Fruit fly (Drosophila melanogaster): ENCODE measurements around the gene CG32808.

Gene CG32808

DNA sequence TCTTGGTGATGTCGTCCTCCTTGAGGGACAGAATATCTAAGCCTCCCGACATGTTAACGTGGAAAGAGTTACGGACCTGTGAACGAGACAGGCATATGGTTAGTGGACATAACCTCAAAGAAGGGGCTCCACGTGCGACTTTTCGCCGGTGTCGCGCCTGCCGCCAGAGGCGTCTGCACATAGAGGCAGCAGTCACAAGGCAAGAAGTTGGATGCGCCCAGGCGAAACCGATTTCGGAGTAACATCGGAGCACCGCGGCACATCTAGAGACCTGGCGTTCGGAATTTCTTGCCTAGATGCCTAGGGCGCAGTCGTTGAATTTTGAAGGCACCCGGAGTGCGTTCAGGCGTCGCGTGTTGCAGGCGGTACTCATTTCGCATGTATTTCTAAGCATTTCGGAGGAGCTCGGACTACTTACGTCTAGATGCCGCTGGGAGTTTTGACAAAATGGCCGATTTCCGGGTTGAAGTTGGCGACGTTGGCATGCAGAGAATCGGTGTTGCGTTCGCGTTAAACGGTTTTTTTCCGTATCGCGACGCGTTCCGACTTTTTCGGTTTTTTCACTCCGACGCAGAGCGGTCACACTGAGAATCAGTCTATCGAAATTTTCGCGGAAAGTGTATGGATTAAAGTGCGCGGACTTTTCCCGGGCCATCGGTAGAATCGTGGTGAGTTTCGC is 13.4 kb upstream of the CG32808 start, which contains the start of the genes sta and inc:
TSS of gene sta (minus strand) at position 574 of the 679 bp plus-strand sequence.
TSS of gene inc (plus strand) at position 640 of the 679 bp plus-strand sequence.
- TF ChIP-seq cnc (optimal IDR thresholded peaks at IDR 0.05) (no peak), kay (GFP tag; ENCODE audit: borderline replicate concordance) (no peak), Clk (GFP tag; optimal IDR thresholded peaks at IDR 0.05) (peak; percentile 5), cic (GFP tag; optimal IDR thresholded peaks at IDR 0.05) (peak; percentile 24), bab1 (GFP tag; optimal IDR thresholded peaks at IDR 0.05) (peak; percentile 92), Crg-1 (GFP tag; optimal IDR thresholded peaks at IDR 0.05) (peak; percentile 71), CG1620 (GFP tag; optimal IDR thresholded peaks at IDR 0.05) (peak; percentile 75), CG11617 (GFP tag; optimal IDR thresholded peaks at IDR 0.05) (peak; percentile 75), CG12768 (GFP tag; optimal IDR thresholded peaks at IDR 0.05) (no peak), pad (GFP tag; optimal IDR thresholded peaks at IDR 0.05) (peak; percentile 76), ovo (GFP tag; optimal IDR thresholded peaks at IDR 0.05) (peak; percentile 61), Hr96 (GFP tag; optimal IDR thresholded peaks at IDR 0.05) (peak; percentile 77), CG7101 (tag; optimal IDR thresholded peaks at IDR 0.05) (peak; percentile 89), CG14711 (tag; optimal IDR thresholded peaks at IDR 0.05) (peak; percentile 70), toe (GFP tag; optimal IDR thresholded peaks at IDR 0.05) (no peak), CG33017 (tag; optimal IDR thresholded peaks at IDR 0.05) (peak; percentile 72), Mnt (GFP tag; optimal IDR thresholded peaks at IDR 0.05) (peak; percentile 95), CG7045 (GFP tag; optimal IDR thresholded peaks at IDR 0.05) (peak; percentile 3), CG5204 (GFP tag; optimal IDR thresholded peaks at IDR 0.05) (no peak), tj (GFP tag; optimal IDR thresholded peaks at IDR 0.05) (peak; percentile 62)

- TF ChIP-seq cnc (optimal IDR thresholded peaks at IDR 0.05) (peak in 1 of 2 experiments; percentile 30), cic (GFP tag; optimal IDR thresholded peaks at IDR 0.05) (peak; percentile 51), CG1620 (GFP tag; optimal IDR thresholded peaks at IDR 0.05) (no peak), Mnt (GFP tag; optimal IDR thresholded peaks at IDR 0.05) (peak; percentile 12), CG12768 (GFP tag; optimal IDR thresholded peaks at IDR 0.05) (peak; percentile 10), CG7101 (tag; optimal IDR thresholded peaks at IDR 0.05) (no peak), kay (GFP tag; ENCODE audit: borderline replicate concordance) (no peak)
Measured at dm6 chrX:1480426-1480825, 10.8 kb upstream of the CG32808 start.

dm6 chrX:1478276-1479122 is 8.9 kb upstream of the CG32808 start, which contains the start of gene rush:
Gene rush (plus strand): TSS chrX:1478552.
- TF ChIP-seq CG5204 (GFP tag; optimal IDR thresholded peaks at IDR 0.05): no peak
- no peak for TF ChIP-seq CG14711 (tag; optimal IDR thresholded peaks at IDR 0.05)
- TF ChIP-seq CG7045 (GFP tag; optimal IDR thresholded peaks at IDR 0.05): no peak
- TF ChIP-seq Hr96 (GFP tag; optimal IDR thresholded peaks at IDR 0.05): peak; percentile 43
- TF ChIP-seq CG11617 (GFP tag; optimal IDR thresholded peaks at IDR 0.05): peak; percentile 23
- peak; percentile 4 for TF ChIP-seq cic (GFP tag; optimal IDR thresholded peaks at IDR 0.05)
- TF ChIP-seq Mnt (GFP tag; optimal IDR thresholded peaks at IDR 0.05): peak; percentile 62
- peak; percentile 49 for TF ChIP-seq CG1620 (GFP tag; optimal IDR thresholded peaks at IDR 0.05)
- TF ChIP-seq CG12768 (GFP tag; optimal IDR thresholded peaks at IDR 0.05): no peak
- TF ChIP-seq pad (GFP tag; optimal IDR thresholded peaks at IDR 0.05): peak; percentile 73
- TF ChIP-seq bab1 (GFP tag; optimal IDR thresholded peaks at IDR 0.05): peak; percentile 21
- TF ChIP-seq toe (GFP tag; optimal IDR thresholded peaks at IDR 0.05): no peak
- no peak for TF ChIP-seq kay (GFP tag; ENCODE audit: borderline replicate concordance)
- no peak for TF ChIP-seq tj (GFP tag; optimal IDR thresholded peaks at IDR 0.05)
- no peak for TF ChIP-seq CG33017 (tag; optimal IDR thresholded peaks at IDR 0.05)
- TF ChIP-seq CG7101 (tag; optimal IDR thresholded peaks at IDR 0.05): peak; percentile 38
- TF ChIP-seq cnc (optimal IDR thresholded peaks at IDR 0.05): no peak
- TF ChIP-seq Clk (GFP tag; optimal IDR thresholded peaks at IDR 0.05): no peak
- TF ChIP-seq Crg-1 (GFP tag; optimal IDR thresholded peaks at IDR 0.05): peak; percentile 59
- peak; percentile 44 for TF ChIP-seq ovo (GFP tag; optimal IDR thresholded peaks at IDR 0.05)

DNA sequence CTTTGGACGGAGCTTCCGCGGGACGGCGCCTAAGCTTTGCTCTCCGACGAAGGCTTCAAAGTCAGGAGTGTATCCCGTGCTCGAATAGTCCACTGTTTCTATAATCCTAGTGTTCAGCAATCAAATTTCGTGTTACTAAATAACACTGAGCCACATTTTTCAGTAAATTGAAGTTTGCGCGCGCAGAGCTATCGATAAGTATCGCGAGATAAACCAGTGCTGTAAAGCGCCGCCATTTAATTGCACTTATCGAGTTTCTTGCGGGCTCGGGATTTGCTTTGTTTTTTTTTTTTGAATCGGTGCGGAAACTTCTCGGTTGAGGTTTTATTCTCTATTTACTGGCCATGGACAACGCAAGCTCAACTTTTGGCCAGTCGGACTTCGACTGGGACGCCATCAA is 7.2 kb upstream of the CG32808 start, which contains the start of the genes Rab27 and mei-38:
TSS of gene Rab27 (minus strand) at position 127 of the 400 bp plus-strand sequence.
TSS of gene mei-38 (plus strand) at position 216 of the 400 bp plus-strand sequence.
- TF ChIP-seq bab1 (GFP tag; optimal IDR thresholded peaks at IDR 0.05): peak; percentile 56
- TF ChIP-seq Crg-1 (GFP tag; optimal IDR thresholded peaks at IDR 0.05): peak; percentile 82
- TF ChIP-seq Hr96 (GFP tag; optimal IDR thresholded peaks at IDR 0.05): no peak
- TF ChIP-seq CG7101 (tag; optimal IDR thresholded peaks at IDR 0.05): peak; percentile 44
- TF ChIP-seq pad (GFP tag; optimal IDR thresholded peaks at IDR 0.05): peak; percentile 54
- TF ChIP-seq CG14711 (tag; optimal IDR thresholded peaks at IDR 0.05): no peak
- peak; percentile 76 for TF ChIP-seq CG1620 (GFP tag; optimal IDR thresholded peaks at IDR 0.05)
- TF ChIP-seq tj (GFP tag; optimal IDR thresholded peaks at IDR 0.05): no peak
- TF ChIP-seq CG12768 (GFP tag; optimal IDR thresholded peaks at IDR 0.05): no peak
- TF ChIP-seq Mnt (GFP tag; optimal IDR thresholded peaks at IDR 0.05): peak; percentile 8

DNA sequence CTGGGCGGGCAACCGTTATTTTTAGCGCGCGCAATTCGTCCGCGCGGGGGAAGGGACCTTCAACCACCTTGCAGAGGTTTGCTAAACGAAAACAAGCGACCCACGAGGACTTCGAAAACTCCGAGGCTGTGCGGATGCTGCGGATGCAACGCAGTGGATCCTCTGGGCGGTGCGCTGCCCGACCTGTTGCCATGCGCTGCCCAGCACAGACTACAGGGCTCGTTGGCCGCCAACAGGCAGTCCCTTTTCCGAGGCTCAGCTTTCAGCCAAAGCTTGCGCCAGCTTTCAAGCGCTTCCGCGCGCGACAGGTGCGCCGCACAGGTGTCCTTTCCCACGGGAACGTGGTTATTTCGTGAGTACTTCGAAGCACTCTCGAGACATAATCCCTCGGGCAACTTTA is 6.8 kb upstream of the CG32808 start:
- TF ChIP-seq Clk (GFP tag; optimal IDR thresholded peaks at IDR 0.05): no peak
- no peak for TF ChIP-seq ovo (GFP tag; optimal IDR thresholded peaks at IDR 0.05)
- TF ChIP-seq CG1620 (GFP tag; optimal IDR thresholded peaks at IDR 0.05): no peak
- TF ChIP-seq CG11617 (GFP tag; optimal IDR thresholded peaks at IDR 0.05): no peak
- no peak for TF ChIP-seq CG14711 (tag; optimal IDR thresholded peaks at IDR 0.05)
- no peak for TF ChIP-seq CG12768 (GFP tag; optimal IDR thresholded peaks at IDR 0.05)
- TF ChIP-seq cnc (optimal IDR thresholded peaks at IDR 0.05): no peak
- no peak for TF ChIP-seq kay (GFP tag; ENCODE audit: borderline replicate concordance)
- no peak for TF ChIP-seq Mnt (GFP tag; optimal IDR thresholded peaks at IDR 0.05)

All from whole organism, adult.